Fruit fly (Drosophila melanogaster) whole organism, prepupa: Measurements from ENCODE around the gene CG3386.

Experiments used
- CG10631 ChIP-seq: fragments of 200-800 bp; sonication (Bioruptor generic); optimal IDR thresholded peaks from 2 replicates; lab custom pipeline; 2016; ENCODE audit warnings: missing biosample characterization, missing genetic modification characterization
- CG11294 ChIP-seq: fragments of 200-800 bp; sonication (Bioruptor generic); IDR thresholded peaks from 2 replicates; pipeline ENCODE4 v1.3.6; 2022; ENCODE audit warnings: missing biosample characterization, missing genetic modification characterization
- CG11762 ChIP-seq: fragments of 200-800 bp; sonication (Bioruptor generic); optimal IDR thresholded peaks from 3 replicates; lab custom pipeline; 2016; ENCODE audit warnings: missing biosample characterization, missing genetic modification characterization; ENCODE audit not compliant: insufficient read depth
- CG11902 ChIP-seq: fragments of 200-800 bp; sonication (Bioruptor generic); optimal IDR thresholded peaks from 3 replicates; lab custom pipeline; 2016; ENCODE audit warnings: missing biosample characterization, missing genetic modification characterization
- CG1621 ChIP-seq: fragments of 200-800 bp; sonication (Bioruptor generic); optimal IDR thresholded peaks from 3 replicates; lab custom pipeline; 2018; ENCODE audit warnings: missing biosample characterization, mild to moderate bottlenecking, missing genetic modification characterization
- CG3032 ChIP-seq: fragments of 200-800 bp; optimal IDR thresholded peaks from 2 replicates; lab custom pipeline; 2019; ENCODE audit warnings: missing biosample characterization, mild to moderate bottlenecking, missing genetic modification characterization, moderate library complexity
- CG31627 ChIP-seq: fragments of 200-800 bp; sonication (Bioruptor generic); optimal IDR thresholded peaks from 3 replicates; lab custom pipeline; 2016; ENCODE audit warnings: missing biosample characterization, missing genetic modification characterization
- CG34406 ChIP-seq: fragments of 200-800 bp; sonication (Bioruptor generic); optimal IDR thresholded peaks from 3 replicates; lab custom pipeline; 2016; ENCODE audit warnings: missing biosample characterization, missing genetic modification characterization
- CG3919 ChIP-seq: fragments of 200-800 bp; sonication (Bioruptor generic); optimal IDR thresholded peaks from 3 replicates; lab custom pipeline; 2016; ENCODE audit warnings: missing biosample characterization, missing genetic modification characterization
- CG4318 ChIP-seq: fragments of 200-800 bp; sonication (Bioruptor generic); optimal IDR thresholded peaks from 3 replicates; lab custom pipeline; 2017; ENCODE audit warnings: missing biosample characterization, mild to moderate bottlenecking, missing genetic modification characterization
- CG6808 ChIP-seq: fragments of 200-800 bp; sonication (Bioruptor generic); optimal IDR thresholded peaks from 3 replicates; lab custom pipeline; 2017; ENCODE audit warnings: missing biosample characterization, missing genetic modification characterization, mild to moderate bottlenecking, moderate library complexity, missing genetic modification reagents
- CG7368 ChIP-seq: fragments of 200-800 bp; sonication (Bioruptor generic); optimal IDR thresholded peaks from 3 replicates; lab custom pipeline; 2016; ENCODE audit warnings: missing biosample characterization, missing genetic modification characterization
- CG8119 ChIP-seq: fragments of 200-800 bp; sonication (Bioruptor generic); IDR thresholded peaks from 3 replicates; pipeline ENCODE4 v1.3.6; 2022; ENCODE audit warnings: missing biosample characterization, missing genetic modification characterization
- CG8319 ChIP-seq: fragments of 200-800 bp; sonication (Bioruptor generic); optimal IDR thresholded peaks from 3 replicates; lab custom pipeline; 2016; ENCODE audit warnings: missing biosample characterization, missing genetic modification characterization
- CG9139 ChIP-seq: fragments of 200-800 bp; sonication (Bioruptor generic); optimal IDR thresholded peaks from 3 replicates; lab custom pipeline; 2017; ENCODE audit warnings: missing biosample characterization, mild to moderate bottlenecking, missing genetic modification characterization
- Eip75B ChIP-seq: fragments of 200-800 bp; sonication (Bioruptor generic); optimal IDR thresholded peaks from 3 replicates; lab custom pipeline; 2016; ENCODE audit warnings: missing biosample characterization, missing genetic modification characterization
- Ets96B ChIP-seq: fragments of 200-800 bp; optimal IDR thresholded peaks from 2 replicates; lab custom pipeline; 2019; ENCODE audit warnings: missing biosample characterization, mild to moderate bottlenecking, missing genetic modification characterization, moderate library complexity
- Gug ChIP-seq: fragments of 200-800 bp; sonication (Bioruptor generic); IDR thresholded peaks from 2 replicates; pipeline ENCODE4 v1.3.6; 2022; ENCODE audit warnings: missing biosample characterization, missing genetic modification characterization
- Hr4 ChIP-seq: fragments of 200-800 bp; sonication (Bioruptor generic); optimal IDR thresholded peaks from 3 replicates; lab custom pipeline; 2016; ENCODE audit warnings: missing biosample characterization, missing genetic modification characterization
- Met ChIP-seq: fragments of 200-800 bp; sonication (Bioruptor generic); optimal IDR thresholded peaks from 3 replicates; lab custom pipeline; 2016; ENCODE audit warnings: missing biosample characterization, missing genetic modification characterization
- Sox102F ChIP-seq: fragments of 200-800 bp; sonication (Bioruptor generic); optimal IDR thresholded peaks from 2 replicates; lab custom pipeline; 2016; ENCODE audit warnings: missing biosample characterization, mild to moderate bottlenecking, missing genetic modification characterization
- Sox14 ChIP-seq: fragments of 200-800 bp; sonication (Bioruptor generic); optimal IDR thresholded peaks from 3 replicates; lab custom pipeline; 2016; ENCODE audit warnings: missing biosample characterization, missing genetic modification characterization
- Sox15 ChIP-seq: fragments of 200-800 bp; sonication (Bioruptor generic); optimal IDR thresholded peaks from 3 replicates; lab custom pipeline; 2016; ENCODE audit warnings: missing biosample characterization, missing genetic modification characterization
- acj6 ChIP-seq: fragments of 200-800 bp; sonication (Bioruptor generic); optimal IDR thresholded peaks from 3 replicates; lab custom pipeline; 2016; ENCODE audit warnings: missing biosample characterization, missing genetic modification characterization
- cyc ChIP-seq: fragments of 200-800 bp; sonication (Bioruptor generic); optimal IDR thresholded peaks from 3 replicates; lab custom pipeline; 2016; ENCODE audit warnings: missing biosample characterization, missing genetic modification characterization
- dsx ChIP-seq: fragments of 200-800 bp; optimal IDR thresholded peaks from 3 replicates; lab custom pipeline; 2019; ENCODE audit warnings: missing biosample characterization, mild to moderate bottlenecking, missing genetic modification characterization, moderate library complexity; ENCODE audit not compliant: poor library complexity, severe bottlenecking
- eg ChIP-seq: fragments of 200-800 bp; sonication (Bioruptor generic); IDR thresholded peaks from 3 replicates; pipeline ENCODE4 v1.3.6; 2022; ENCODE audit warnings: missing biosample characterization, missing genetic modification characterization
- fd59A ChIP-seq: fragments of 200-800 bp; sonication (Bioruptor generic); optimal IDR thresholded peaks from 2 replicates; lab custom pipeline; 2017; ENCODE audit warnings: missing biosample characterization, mild to moderate bottlenecking, missing genetic modification characterization, missing genetic modification reagents
- fd85E ChIP-seq: fragments of 200-800 bp; sonication (Bioruptor generic); optimal IDR thresholded peaks from 3 replicates; lab custom pipeline; 2016; ENCODE audit warnings: missing biosample characterization, missing genetic modification characterization
- fkh ChIP-seq: fragments of 200-800 bp; sonication (Bioruptor generic); optimal IDR thresholded peaks from 3 replicates; lab custom pipeline; 2017; ENCODE audit warnings: missing biosample characterization, mild to moderate bottlenecking, missing genetic modification characterization, moderate library complexity
- lz ChIP-seq: fragments of 200-800 bp; sonication (Bioruptor generic); optimal IDR thresholded peaks from 3 replicates; lab custom pipeline; 2016; ENCODE audit warnings: missing biosample characterization, missing genetic modification characterization
- net ChIP-seq: fragments of 200-800 bp; sonication (Bioruptor generic); optimal IDR thresholded peaks from 3 replicates; lab custom pipeline; 2016; ENCODE audit warnings: missing biosample characterization, missing genetic modification characterization
- pdm3 ChIP-seq: fragments of 200-800 bp; sonication (Bioruptor generic); optimal IDR thresholded peaks from 3 replicates; lab custom pipeline; 2016; ENCODE audit warnings: missing biosample characterization, missing genetic modification characterization
- vri ChIP-seq: fragments of 200-800 bp; sonication (Bioruptor generic); optimal IDR thresholded peaks from 3 replicates; lab custom pipeline; 2016; ENCODE audit warnings: missing biosample characterization, mild to moderate bottlenecking, missing genetic modification characterization

The CG3386 gene

dm6 chr3L:724518-725341 is 42.5 kb upstream of the CG3386 start (continued):
- TF ChIP-seq pdm3 (GFP tag; lab: Kevin White, UChicago): peak; percentile 91
- peak; percentile 87 for TF ChIP-seq CG9139 (GFP tag; lab: Kevin White, UChicago)
- TF ChIP-seq Sox15 (GFP tag; lab: Kevin White, UChicago): peak; percentile 83
- TF ChIP-seq CG4318 (GFP tag; lab: Kevin White, UChicago): peak; percentile 80
- peak; percentile 92 for TF ChIP-seq CG34406 (GFP tag; lab: Kevin White, UChicago)
- peak; percentile 93 for TF ChIP-seq CG8119 (GFP tag; lab: Robert Waterston, UW)
- peak; percentile 92 for TF ChIP-seq CG3919 (GFP tag; lab: Kevin White, UChicago)
- peak; percentile 82 for TF ChIP-seq fd85E (GFP tag; lab: Kevin White, UChicago)
- TF ChIP-seq acj6 (GFP tag; lab: Kevin White, UChicago): peak; percentile 93
- TF ChIP-seq CG3032 (tag; lab: Kevin White, UChicago): peak; percentile 90
- TF ChIP-seq Ets96B (tag; lab: Kevin White, UChicago): peak; percentile 91
- peak; percentile 92 for TF ChIP-seq CG31627 (GFP tag; lab: Kevin White, UChicago)
- peak; percentile 84 for TF ChIP-seq Hr4 (GFP tag; lab: Kevin White, UChicago)
- TF ChIP-seq fkh (GFP tag; lab: Kevin White, UChicago): peak; percentile 97
- peak; percentile 90 for TF ChIP-seq Gug (GFP tag; lab: Robert Waterston, UW)
- peak; percentile 93 for TF ChIP-seq eg (GFP tag; lab: Robert Waterston, UW)
- peak; percentile 95 for TF ChIP-seq CG10631 (GFP tag; lab: Kevin White, UChicago)
- TF ChIP-seq vri (GFP tag; lab: Kevin White, UChicago): peak; percentile 78
- peak; percentile 86 for TF ChIP-seq fd59A
- TF ChIP-seq CG8319 (GFP tag; lab: Kevin White, UChicago): peak; percentile 91
- peak; percentile 96 for TF ChIP-seq Eip75B (GFP tag; lab: Kevin White, UChicago)
- peak; percentile 89 for TF ChIP-seq dsx (GFP tag; lab: Kevin White, UChicago)
- peak; percentile 89 for TF ChIP-seq CG6808 (GFP tag; lab: Kevin White, UChicago)
- peak; percentile 92 for TF ChIP-seq net
- TF ChIP-seq, all 60 proteins: peak for 59

- no peak for TF ChIP-seq Sox102F (GFP tag; lab: Kevin White, UChicago)
- TF ChIP-seq Met (GFP tag; lab: Kevin White, UChicago): no peak
- TF ChIP-seq acj6 (GFP tag; lab: Kevin White, UChicago): no peak
- no peak for TF ChIP-seq CG4318 (GFP tag; lab: Kevin White, UChicago)
- no peak for TF ChIP-seq CG11762 (GFP tag; lab: Kevin White, UChicago)
- TF ChIP-seq CG31627 (GFP tag; lab: Kevin White, UChicago): no peak
- no peak for TF ChIP-seq CG11902
- TF ChIP-seq CG7368: no peak
- no peak for TF ChIP-seq CG11294 (GFP tag; lab: Robert Waterston, UW)
- TF ChIP-seq Sox14 (GFP tag; lab: Kevin White, UChicago): no peak
- no peak for TF ChIP-seq lz (GFP tag; lab: Kevin White, UChicago)
- no peak for TF ChIP-seq CG9139 (GFP tag; lab: Kevin White, UChicago)
- TF ChIP-seq CG34406 (GFP tag; lab: Kevin White, UChicago): no peak
- no peak for TF ChIP-seq cyc (GFP tag; lab: Kevin White, UChicago)
- TF ChIP-seq CG1621: no peak
- TF ChIP-seq CG3032 (tag; lab: Kevin White, UChicago): no peak
- TF ChIP-seq, all 60 proteins: peak for 0
Measured at dm6 chr3L:723654-724461, 41.6 kb upstream of the CG3386 start.
